Fruit fly (Drosophila melanogaster): ENCODE measurements around the gene CG13738.

CG13738 gene

DNA sequence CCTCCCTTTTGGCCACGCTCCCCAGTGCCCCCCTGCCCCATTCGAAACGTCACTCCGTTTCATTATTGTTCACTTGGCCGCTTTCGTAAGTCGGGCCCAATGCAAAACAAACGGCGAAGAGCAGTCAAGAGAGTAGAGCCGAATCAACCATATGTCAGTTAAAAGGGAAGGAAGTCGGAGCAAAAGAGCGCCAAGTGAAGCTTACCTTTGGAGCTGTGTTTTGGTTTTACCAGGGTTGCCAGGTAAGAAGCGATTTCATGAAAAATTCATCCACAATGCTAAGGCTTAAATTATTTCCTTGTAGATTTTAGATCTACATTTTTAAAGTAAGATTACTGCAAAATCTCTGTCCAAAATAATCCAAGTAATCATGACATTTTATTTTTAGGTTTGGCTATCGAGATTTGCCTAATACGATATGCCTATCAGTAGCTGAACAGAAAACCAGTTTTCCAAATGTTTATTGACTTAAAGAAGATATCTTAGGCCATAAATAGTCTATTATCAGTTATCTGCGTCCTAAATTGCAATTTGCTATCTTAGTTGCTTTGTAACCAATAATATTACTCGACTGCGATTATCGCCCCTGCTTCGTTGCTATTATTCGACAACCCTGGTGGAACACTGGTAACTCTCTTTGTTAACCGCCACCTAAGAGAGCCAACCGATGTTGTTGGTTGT lies 34.7 kb downstream of the CG13738 start (continued):
- no peak for TF ChIP-seq Sin3A (optimal IDR thresholded peaks at IDR 0.05)
- no peak for TF ChIP-seq Tbp (GFP tag; optimal IDR thresholded peaks at IDR 0.05)
- TF ChIP-seq CG3838 (GFP tag; optimal IDR thresholded peaks at IDR 0.05) = peak; percentile 67
- peak; percentile 90 for TF ChIP-seq ind (GFP tag; optimal IDR thresholded peaks at IDR 0.05)
- TF ChIP-seq so (GFP tag; IDR thresholded peaks at IDR 0.05) = no peak; the same call in 2 of the 3 replicates
- TF ChIP-seq Opbp (GFP tag; IDR thresholded peaks at IDR 0.05; ENCODE audit: partially characterized antibody) = no peak
- TF ChIP-seq CG4328 (GFP tag; optimal IDR thresholded peaks at IDR 0.05) = peak; percentile 92
- TF ChIP-seq CG3995 (GFP tag; optimal IDR thresholded peaks at IDR 0.05) = peak; percentile 73
- peak; percentile 68 for TF ChIP-seq gcm2 (GFP tag; optimal IDR thresholded peaks at IDR 0.05)
- TF ChIP-seq CG8359 (GFP tag; optimal IDR thresholded peaks at IDR 0.05; ENCODE audit: borderline replicate concordance) = peak; percentile 74
- TF ChIP-seq CG6175 (GFP tag; IDR thresholded peaks at IDR 0.05) = no peak
- peak; percentile 78 for TF ChIP-seq CG17359 (tag; optimal IDR thresholded peaks at IDR 0.05)
- peak; percentile 40 for TF ChIP-seq NFAT (GFP tag; IDR thresholded peaks at IDR 0.05)
- TF ChIP-seq hth (optimal IDR thresholded peaks at IDR 0.05) = no peak
- no peak for TF ChIP-seq Dll (GFP tag; IDR thresholded peaks at IDR 0.05; ENCODE audit: partially characterized antibody)
- TF ChIP-seq CG4820 (GFP tag; optimal IDR thresholded peaks at IDR 0.05) = peak; percentile 85
- TF ChIP-seq crol (GFP tag; IDR thresholded peaks at IDR 0.05) = peak; percentile 53
- TF ChIP-seq Sry-β (GFP tag; optimal IDR thresholded peaks at IDR 0.05) = peak; percentile 12
- peak; percentile 56 for TF ChIP-seq CG11456 (GFP tag; IDR thresholded peaks at IDR 0.05)
- TF ChIP-seq Rx (GFP tag; IDR thresholded peaks at IDR 0.05) = peak; percentile 72
- peak; percentile 89 for TF ChIP-seq slp2 (GFP tag; optimal IDR thresholded peaks at IDR 0.05)
- no peak for TF ChIP-seq CG42726 (GFP tag; IDR thresholded peaks at IDR 0.05; ENCODE audit: partially characterized antibody)
- TF ChIP-seq CG8281 (tag; optimal IDR thresholded peaks at IDR 0.05) = peak; percentile 74
- peak; percentile 88 for TF ChIP-seq CG12236 (GFP tag; optimal IDR thresholded peaks at IDR 0.05)
- TF ChIP-seq CG10209 (GFP tag; optimal IDR thresholded peaks at IDR 0.05) = peak; percentile 91
- no peak for TF ChIP-seq Hr39 (optimal IDR thresholded peaks at IDR 0.05)
- no peak for TF ChIP-seq prd (optimal IDR thresholded peaks at IDR 0.05)
- TF ChIP-seq prd (GFP tag; IDR thresholded peaks at IDR 0.05) = peak; percentile 70; the same call in 2 of the 3 replicates
- TF ChIP-seq CG12942 (GFP tag; optimal IDR thresholded peaks at IDR 0.05) = peak; percentile 78
- TF ChIP-seq ttk (GFP tag; IDR thresholded peaks at IDR 0.05) = peak; percentile 58
- TF ChIP-seq CG10979 (tag; optimal IDR thresholded peaks at IDR 0.05) = peak; percentile 93
- TF ChIP-seq CG5245 (GFP tag; optimal IDR thresholded peaks at IDR 0.05) = peak; percentile 71
- peak; percentile 84 for TF ChIP-seq scrt (GFP tag; optimal IDR thresholded peaks at IDR 0.05)
- peak; percentile 82 for TF ChIP-seq maf-S (GFP tag; optimal IDR thresholded peaks at IDR 0.05)
- peak; percentile 63 for TF ChIP-seq Spps (tag; optimal IDR thresholded peaks at IDR 0.05)
- TF ChIP-seq CG4360 (GFP tag; IDR thresholded peaks at IDR 0.05) = no peak
- TF ChIP-seq zen (tag; optimal IDR thresholded peaks at IDR 0.05) = peak; percentile 48
- TF ChIP-seq CG9797 (GFP tag; optimal IDR thresholded peaks at IDR 0.05) = no peak
- TF ChIP-seq CG17829 (tag; optimal IDR thresholded peaks at IDR 0.05) = peak; percentile 90
- no peak for TF ChIP-seq CG31365 (tag; optimal IDR thresholded peaks at IDR 0.05)
- no peak for TF ChIP-seq bigmax (GFP tag; optimal IDR thresholded peaks at IDR 0.05)
- no peak for TF ChIP-seq CG7963 (GFP tag; IDR thresholded peaks at IDR 0.05; ENCODE audit: partially characterized antibody)
- peak; percentile 62 for TF ChIP-seq CG3407 (GFP tag; optimal IDR thresholded peaks at IDR 0.05)
- TF ChIP-seq YL-1 (GFP tag; optimal IDR thresholded peaks at IDR 0.05) = peak; percentile 58
- TF ChIP-seq pfk (GFP tag; optimal IDR thresholded peaks at IDR 0.05) = no peak
- peak; percentile 36 for TF ChIP-seq CG17802 (tag; optimal IDR thresholded peaks at IDR 0.05)
- TF ChIP-seq CG1647 (GFP tag; optimal IDR thresholded peaks at IDR 0.05) = peak; percentile 75
- peak; percentile 79 for TF ChIP-seq jumu (GFP tag; optimal IDR thresholded peaks at IDR 0.05)
- TF ChIP-seq gro (GFP tag; optimal IDR thresholded peaks at IDR 0.05) = peak; percentile 92
- peak; percentile 77 for TF ChIP-seq kni (GFP tag; optimal IDR thresholded peaks at IDR 0.05)
- TF ChIP-seq CG1024 (GFP tag; IDR thresholded peaks at IDR 0.05) = no peak

Measured in whole organism, embryonic.